Worm (Caenorhabditis elegans) whole organism, L4 larva: ENCODE data around the gene ugt-24.

ENCODE experiments used
- daf-16 ChIP-seq, 3 experiments: sonication (generic microtip); optimal IDR thresholded peaks; 2 replicates each; lab custom pipeline; 2016 to 2017; ENCODE audit warnings: missing genetic modification characterization in 3 of 3, missing genetic modification reagents in 3 of 3, mild to moderate bottlenecking in 2 of 3, missing compliant biosample characterization in 2 of 3, missing biosample characterization in 1 of 3, moderate library complexity in 1 of 3
- mep-1 ChIP-seq: fragments of 150-350 bp; sonication (generic microtip); optimal IDR thresholded peaks from 3 replicates; lab custom pipeline; 2014; ENCODE audit warnings: missing biosample characterization, missing genetic modification characterization
- nhr-77 ChIP-seq: fragments of 150-350 bp; optimal IDR thresholded peaks from 2 replicates; lab custom pipeline; 2014; ENCODE audit warnings: missing biosample characterization, missing genetic modification characterization

DNA sequence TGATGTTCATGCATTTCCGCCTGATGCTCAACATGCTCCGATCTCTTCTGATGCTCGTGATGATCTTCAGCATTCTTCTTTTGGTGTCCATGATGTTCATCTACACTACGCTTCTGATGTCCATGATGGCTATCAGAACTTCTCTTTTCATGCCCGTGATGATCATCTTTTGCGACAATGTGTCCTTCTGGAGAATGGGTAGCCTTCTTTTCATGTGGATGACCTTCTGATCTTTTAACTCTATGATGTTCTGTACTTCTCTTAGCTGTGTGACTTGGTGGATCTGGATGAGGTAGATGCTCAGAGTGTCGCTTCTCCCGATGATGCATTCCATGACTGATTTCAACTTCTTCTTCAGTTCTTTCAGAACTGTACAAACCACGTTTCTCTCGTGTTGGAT, 48.4 kb upstream of the ugt-24 start:
- TF ChIP-seq nhr-77 (tag; lab: Kevin White, UChicago) (no peak), mep-1 (no peak), daf-16 (GFP tag; optimal IDR thresholded peaks at IDR 0.05; lab: Kevin White, UChicago) (no peak), daf-16 (tag; optimal IDR thresholded peaks at IDR 0.05; lab: Kevin White, UChicago) (no peak)
